Fruit fly (Drosophila melanogaster) whole organism: ENCODE measurements around the gene Grik.

Source experiments
- CG8478 ChIP-seq: fragments of >200 bp; optimal IDR thresholded peaks from 2 replicates; lab custom pipeline; 2018; ENCODE audit warnings: inconsistent platforms
- Dll ChIP-seq: fragments of >200 bp; optimal IDR thresholded peaks from 2 replicates; lab custom pipeline; 2017
- EcR ChIP-seq, 2 experiments: fragments of >200 bp; optimal IDR thresholded peaks; 2 replicates each; lab custom pipeline; 2017; ENCODE audit warnings: missing biosample characterization in 2 of 2, missing genetic modification characterization in 2 of 2, missing genetic modification reagents in 2 of 2
- pan ChIP-seq: fragments of >200 bp; optimal IDR thresholded peaks from 2 replicates; lab custom pipeline; 2017
- psq ChIP-seq: fragments of >200 bp; optimal IDR thresholded peaks from 2 replicates; lab custom pipeline; 2017
- usp ChIP-seq: fragments of >200 bp; optimal IDR thresholded peaks from 2 replicates; lab custom pipeline; 2017; ENCODE audit warnings: missing biosample characterization, missing genetic modification characterization, mixed read lengths

The Grik gene

DNA sequence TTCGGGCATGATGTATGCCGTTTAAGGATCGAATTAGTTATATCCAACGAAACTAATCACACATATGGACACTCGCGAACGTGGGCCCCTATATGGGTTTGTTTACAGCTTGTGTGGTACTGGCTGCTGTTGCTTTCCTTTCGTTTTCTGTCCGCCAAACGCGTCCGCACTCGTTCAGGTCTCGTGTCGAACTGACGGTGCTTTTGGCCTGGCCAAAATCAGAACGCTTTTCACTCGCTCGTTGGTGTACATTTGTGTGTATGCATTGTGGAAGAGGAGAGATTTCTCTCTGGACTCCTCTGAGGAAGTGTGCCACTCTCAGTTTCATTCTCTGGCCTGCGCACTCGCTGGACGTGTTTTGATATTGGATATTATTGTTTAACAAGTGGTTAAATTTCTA, 4.6 kb upstream of the Grik start, which contains the start of gene Ktl:
TSS of gene Ktl (minus strand) at position 193 of the 400 bp plus-strand sequence.
- no peak for TF ChIP-seq pan (lab: Kevin White, UChicago)
- TF ChIP-seq psq (lab: Kevin White, UChicago), result no peak

DNA sequence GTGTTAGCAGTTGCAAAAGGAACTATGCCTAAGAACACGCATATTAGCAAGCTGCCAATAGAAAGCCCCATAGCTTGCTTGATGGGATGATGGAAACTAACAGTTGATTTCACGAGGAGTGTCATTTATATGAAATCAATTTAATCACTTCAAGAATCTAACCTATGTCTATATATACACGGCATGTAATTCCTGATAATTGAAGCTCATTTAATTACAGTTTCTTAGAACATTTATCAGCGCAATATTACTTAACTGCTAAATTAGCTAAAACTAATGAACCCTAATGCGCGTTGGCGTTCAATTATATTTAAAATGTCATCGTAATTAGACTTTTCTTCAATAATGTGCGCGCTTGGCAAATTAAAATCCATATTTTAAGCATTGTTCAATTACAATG, 3.7 kb downstream of the Grik start, which contains the start of gene TotX:
TSS of gene TotX (minus strand) at position 101 of the 400 bp plus-strand sequence.
- no peak for TF ChIP-seq CG8478 (lab: Kevin White, UChicago)
- no peak for TF ChIP-seq Dll
- TF ChIP-seq EcR (GFP tag; optimal IDR thresholded peaks at IDR 0.05; lab: Kevin White, UChicago), result no peak
- TF ChIP-seq usp (GFP tag; lab: Kevin White, UChicago), result no peak
- TF ChIP-seq psq (lab: Kevin White, UChicago), result no peak
- TF ChIP-seq pan (lab: Kevin White, UChicago), result no peak

dm6 chr3R:20908641-20909040, 6.9 kb downstream of the Grik start:
- TF ChIP-seq CG8478 (lab: Kevin White, UChicago) (no peak), EcR (GFP tag; optimal IDR thresholded peaks at IDR 0.05; lab: Kevin White, UChicago) (no peak), usp (GFP tag; lab: Kevin White, UChicago) (no peak), Dll (no peak), psq (lab: Kevin White, UChicago) (no peak), pan (lab: Kevin White, UChicago) (no peak)

DNA sequence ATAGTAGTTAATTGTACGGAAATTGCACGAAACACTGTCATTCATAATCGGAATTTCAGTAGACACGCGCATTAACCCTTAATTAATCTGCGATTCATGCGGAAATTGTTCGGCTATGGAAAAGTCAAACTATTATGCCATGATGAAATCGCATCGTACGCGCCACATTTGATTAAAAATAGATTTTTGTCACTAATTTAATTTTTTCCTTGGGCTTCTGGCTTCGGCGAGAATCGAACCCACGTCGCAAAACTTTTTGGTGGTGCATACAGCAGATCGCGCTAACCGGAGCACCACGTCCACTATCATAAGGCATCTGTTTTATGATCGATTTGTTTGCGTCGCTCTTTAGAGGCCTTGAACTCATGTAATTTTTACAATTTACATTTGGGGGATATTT, 11.0 kb downstream of the Grik start:
- no peak for TF ChIP-seq pan (lab: Kevin White, UChicago)

- TF ChIP-seq EcR (GFP tag; optimal IDR thresholded peaks at IDR 0.05; lab: Kevin White, UChicago) (no peak), usp (GFP tag; lab: Kevin White, UChicago) (no peak), Dll (no peak), pan (lab: Kevin White, UChicago) (no peak), psq (lab: Kevin White, UChicago) (no peak), CG8478 (lab: Kevin White, UChicago) (no peak)
Measured at dm6 chr3R:20914103-20914502, 12.3 kb downstream of the Grik start, which contains the start of gene hdly. Gene hdly (plus strand): TSS chr3R:20914296.

- TF ChIP-seq pan (lab: Kevin White, UChicago) (no peak), Dll (no peak), usp (GFP tag; lab: Kevin White, UChicago) (no peak), EcR (GFP tag; optimal IDR thresholded peaks at IDR 0.05; lab: Kevin White, UChicago) (no peak), psq (lab: Kevin White, UChicago) (no peak)
Measured at dm6 chr3R:20915828-20916227, 14.1 kb downstream of the Grik start.

dm6 chr3R:20945463-20945862, 43.7 kb downstream of the Grik start, which contains the start of gene CG31191:
Gene CG31191 (minus strand): TSS chr3R:20945530.
- TF ChIP-seq CG8478 (lab: Kevin White, UChicago) (no peak), Dll (no peak), pan (lab: Kevin White, UChicago) (no peak), usp (GFP tag; lab: Kevin White, UChicago) (no peak), EcR (GFP tag; optimal IDR thresholded peaks at IDR 0.05; lab: Kevin White, UChicago) (no peak), psq (lab: Kevin White, UChicago) (no peak)

dm6 chr3R:20946774-20947173, 45.0 kb downstream of the Grik start:
- no peak for TF ChIP-seq CG8478 (lab: Kevin White, UChicago)
- TF ChIP-seq EcR (GFP tag; optimal IDR thresholded peaks at IDR 0.05; lab: Kevin White, UChicago), result no peak
- TF ChIP-seq usp (GFP tag; lab: Kevin White, UChicago), result no peak
- no peak for TF ChIP-seq pan (lab: Kevin White, UChicago)
- TF ChIP-seq psq (lab: Kevin White, UChicago), result no peak
- no peak for TF ChIP-seq Dll

- TF ChIP-seq psq (lab: Kevin White, UChicago), result no peak
- no peak for TF ChIP-seq Dll
- no peak for TF ChIP-seq usp (GFP tag; lab: Kevin White, UChicago)
- TF ChIP-seq pan (lab: Kevin White, UChicago), result no peak
- TF ChIP-seq CG8478 (lab: Kevin White, UChicago), result no peak
- no peak for TF ChIP-seq EcR (GFP tag; optimal IDR thresholded peaks at IDR 0.05; lab: Kevin White, UChicago)
Measured at dm6 chr3R:20947991-20948407, 46.2 kb downstream of the Grik start.

DNA sequence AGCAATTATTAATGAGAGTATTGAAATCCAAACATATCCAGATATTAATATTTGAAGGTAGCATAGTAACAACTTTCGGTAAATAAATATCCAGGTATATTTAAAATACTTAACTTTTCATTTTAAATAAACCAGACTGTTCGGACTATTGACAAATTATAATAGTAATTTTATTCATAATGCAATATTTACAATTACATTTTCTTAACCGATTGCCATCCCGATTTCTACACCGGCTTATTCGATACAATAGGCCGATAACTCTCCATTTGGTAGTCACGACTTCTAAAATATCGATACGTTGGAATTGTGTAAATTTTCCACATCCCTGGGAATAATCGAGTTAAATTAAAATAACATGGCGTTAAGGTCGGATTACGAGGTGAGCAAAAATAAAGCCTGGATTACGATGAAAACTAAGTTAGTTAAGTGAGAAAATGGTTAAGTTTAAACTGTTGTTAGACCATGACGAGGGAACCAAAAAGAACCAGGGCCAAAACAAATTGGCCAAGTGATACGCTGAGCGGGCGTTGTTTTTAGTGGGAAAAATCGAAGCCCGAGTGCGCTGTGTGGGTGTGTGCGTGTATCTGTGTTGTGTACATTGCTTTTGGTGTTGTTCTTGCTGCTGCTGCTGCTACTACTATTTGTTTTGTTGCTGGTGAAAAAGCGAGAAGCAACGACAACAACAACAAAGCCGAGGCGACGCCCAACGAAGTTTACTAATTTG, 46.9 kb downstream of the Grik start, which contains the start of gene Atpalpha:
TSS of gene Atpalpha (plus strand) at position 267 of the 727 bp plus-strand sequence.
- no peak for TF ChIP-seq Dll
- no peak for TF ChIP-seq psq (lab: Kevin White, UChicago)
- no peak for TF ChIP-seq CG8478 (lab: Kevin White, UChicago)
- TF ChIP-seq usp (GFP tag; lab: Kevin White, UChicago), result no peak
- TF ChIP-seq EcR (GFP tag; optimal IDR thresholded peaks at IDR 0.05; lab: Kevin White, UChicago), result no peak
- no peak for TF ChIP-seq pan (lab: Kevin White, UChicago)

DNA sequence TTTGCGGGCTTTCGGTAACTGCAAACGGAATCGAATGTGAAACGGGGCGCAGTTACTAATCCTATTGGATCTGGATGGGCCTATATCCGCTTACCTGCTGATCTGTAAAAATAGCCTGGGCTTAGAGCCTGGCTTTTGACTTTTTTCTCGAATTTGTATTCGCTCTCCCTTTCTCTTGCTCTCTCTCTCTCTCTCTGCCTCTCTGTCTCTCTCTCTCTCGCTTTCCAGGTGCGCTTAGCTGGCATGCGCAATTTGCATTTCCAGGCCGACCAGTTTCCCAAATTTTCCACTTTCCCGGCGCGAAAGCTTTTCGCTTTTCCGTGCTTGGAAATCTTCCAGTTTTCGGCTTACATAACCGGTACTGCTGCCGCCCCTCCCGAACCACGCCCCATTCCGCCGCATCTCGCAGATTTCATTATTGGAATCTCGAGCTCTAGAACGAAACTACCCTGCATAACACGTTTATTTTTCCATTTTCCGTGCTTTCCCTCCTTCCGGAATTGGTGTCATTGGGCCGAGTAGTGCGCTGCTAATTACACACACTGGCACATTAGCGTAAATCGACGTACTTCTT, 47.5 kb downstream of the Grik start:
- TF ChIP-seq CG8478 (lab: Kevin White, UChicago) (no peak), Dll (no peak)
